Worm (Caenorhabditis elegans) whole organism, midembryonic: ENCODE results near the gene F59F5.5.

Experiments
- cog-1 ChIP-seq: sonication (generic microtip); optimal IDR thresholded peaks from 2 replicates; lab custom pipeline; 2016; ENCODE audit warnings: missing genetic modification characterization, missing compliant biosample characterization
- flt-1 ChIP-seq: fragments of 200-800 bp; sonication (Bioruptor generic); IDR thresholded peaks from 2 replicates; pipeline ENCODE4 v1.3.6; 2022; ENCODE audit warnings: missing genetic modification characterization, missing compliant biosample characterization
- med-1 ChIP-seq: sonication (generic microtip); optimal IDR thresholded peaks from 2 replicates; lab custom pipeline; 2017; ENCODE audit warnings: missing genetic modification characterization, mild to moderate bottlenecking, missing compliant biosample characterization, antibody characterized with exemption, missing genetic modification reagents; ENCODE audit not compliant: insufficient read depth

ce11 chrX:10545716-10546115, at the start of gene F59F5.5:
- TF ChIP-seq flt-1 (GFP tag; lab: Robert Waterston, UW) (no peak), cog-1 (tag; lab: Kevin White, UChicago) (no peak), med-1 (GFP tag; lab: Kevin White, UChicago) (no peak)
